Fruit fly (Drosophila melanogaster): ENCODE data around the gene Top3alpha.

DNA sequence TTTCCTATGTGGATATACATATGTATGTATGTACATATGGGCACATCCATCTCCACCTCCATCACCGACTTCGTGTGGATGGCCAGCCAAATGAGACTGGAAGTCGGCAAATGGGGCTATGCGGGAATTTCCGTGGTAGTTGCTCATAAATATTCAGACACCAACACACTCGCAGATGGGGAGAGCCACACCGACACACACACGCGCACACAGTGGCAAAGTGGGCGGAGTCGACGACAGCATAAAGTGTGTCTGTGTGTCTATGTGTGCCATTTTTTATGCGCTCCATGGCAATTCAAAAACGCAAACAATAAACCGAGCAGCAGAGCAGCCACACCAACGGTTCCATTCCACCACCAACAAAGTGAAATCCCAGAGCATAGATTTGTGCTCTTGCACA lies 35.1 kb upstream of the Top3alpha start:
- TF ChIP-seq usp (GFP tag; optimal IDR thresholded peaks at IDR 0.05) (no peak), EcR (GFP tag; optimal IDR thresholded peaks at IDR 0.05) (no peak)
